Worm (Caenorhabditis elegans) whole organism, early embryonic: ENCODE results near the gene C54E4.4.

Experiments
- B0310.2 ChIP-seq: sonication (generic microtip); optimal IDR thresholded peaks from 2 replicates; lab custom pipeline; 2016; ENCODE audit warnings: mild to moderate bottlenecking, missing genetic modification characterization, missing compliant biosample characterization
- F13C5.2 ChIP-seq: sonication (generic microtip); optimal IDR thresholded peaks from 2 replicates; lab custom pipeline; 2017; ENCODE audit warnings: mild to moderate bottlenecking, missing genetic modification characterization, inconsistent platforms, missing compliant biosample characterization
- aly-1 ChIP-seq: sonication (generic microtip); optimal IDR thresholded peaks from 2 replicates; lab custom pipeline; 2016; ENCODE audit warnings: missing genetic modification characterization, missing compliant biosample characterization
- ama-1 ChIP-seq: fragments of 150-350 bp; optimal IDR thresholded peaks from 2 replicates; lab custom pipeline; 2014
- ceh-13 ChIP-seq: fragments of 200-800 bp; sonication (Bioruptor generic); optimal IDR thresholded peaks from 2 replicates; lab custom pipeline; 2018; ENCODE audit warnings: mild to moderate bottlenecking, missing genetic modification characterization, missing compliant biosample characterization
- ceh-36 ChIP-seq: sonication (generic microtip); optimal IDR thresholded peaks from 2 replicates; lab custom pipeline; 2016; ENCODE audit warnings: missing genetic modification characterization, inconsistent platforms, missing compliant biosample characterization
- ets-7 ChIP-seq: sonication (generic microtip); optimal IDR thresholded peaks from 2 replicates; lab custom pipeline; 2016; ENCODE audit warnings: missing genotype, missing genetic modification characterization, missing compliant biosample characterization
- flt-1 ChIP-seq: fragments of 200-800 bp; sonication (Bioruptor generic); IDR thresholded peaks from 2 replicates; pipeline ENCODE4 v1.3.6; 2022; ENCODE audit warnings: missing genetic modification characterization, missing compliant biosample characterization
- hmbx-1 ChIP-seq: sonication (generic microtip); optimal IDR thresholded peaks from 2 replicates; lab custom pipeline; 2016; ENCODE audit warnings: mild to moderate bottlenecking, missing genetic modification characterization, missing compliant biosample characterization
- hmg-4 ChIP-seq: fragments of 200-800 bp; sonication (Bioruptor generic); optimal IDR thresholded peaks from 2 replicates; lab custom pipeline; 2018; ENCODE audit warnings: mild to moderate bottlenecking, missing genetic modification characterization, missing compliant biosample characterization
- hnd-1 ChIP-seq: sonication (generic microtip); optimal IDR thresholded peaks from 2 replicates; lab custom pipeline; 2016; ENCODE audit warnings: missing genetic modification characterization, missing compliant biosample characterization
- pes-1 ChIP-seq: fragments of 200-800 bp; sonication (Bioruptor generic); IDR thresholded peaks from 2 replicates; pipeline ENCODE4 v1.3.6; 2022; ENCODE audit warnings: missing genetic modification reagents, missing genetic modification characterization, missing compliant biosample characterization
- scrt-1 ChIP-seq: fragments of 200-800 bp; sonication (Bioruptor generic); IDR thresholded peaks from 2 replicates; pipeline ENCODE4 v1.3.6; 2022; ENCODE audit warnings: missing genetic modification characterization, missing compliant biosample characterization
- sea-1 ChIP-seq: fragments of 200-800 bp; sonication (Bioruptor generic); conservative IDR thresholded peaks from 2 replicates; pipeline ENCODE4 v1.3.6; 2022; ENCODE audit warnings: missing genetic modification characterization, missing compliant biosample characterization
- tbx-11 ChIP-seq: fragments of 200-800 bp; sonication (Bioruptor generic); IDR thresholded peaks from 2 replicates; pipeline ENCODE4 v1.3.6; 2022; ENCODE audit warnings: missing genetic modification characterization, missing compliant biosample characterization
- tbx-37 ChIP-seq: fragments of 200-800 bp; sonication (Bioruptor generic); conservative IDR thresholded peaks from 2 replicates; pipeline ENCODE4 v1.3.6; 2022; ENCODE audit warnings: missing genetic modification reagents, missing genetic modification characterization, missing compliant biosample characterization
- tra-4 ChIP-seq: sonication (generic microtip); optimal IDR thresholded peaks from 2 replicates; lab custom pipeline; 2017; ENCODE audit warnings: missing genetic modification characterization, missing compliant biosample characterization

The C54E4.4 gene

DNA sequence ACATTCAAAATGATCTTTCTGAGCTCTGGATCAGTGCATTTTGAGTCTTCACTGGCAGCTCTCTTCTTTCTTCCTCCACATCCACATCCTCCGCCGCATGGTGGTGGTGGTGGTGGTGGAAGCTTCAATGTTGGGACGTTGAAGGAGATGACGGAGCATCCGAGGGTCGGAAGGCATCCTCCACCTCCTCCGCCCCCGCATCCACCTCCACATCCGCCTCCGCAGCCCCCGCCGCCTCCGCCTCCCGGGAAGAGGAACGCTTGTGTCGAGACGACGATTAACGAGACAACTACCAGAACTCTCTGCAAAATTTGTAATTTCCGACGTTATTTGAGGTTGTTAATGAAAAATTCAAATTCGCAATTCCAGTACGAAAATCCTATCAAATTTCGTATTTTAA is 41.0 kb downstream of the C54E4.4 start:
- TF ChIP-seq hnd-1 (no peak), hmg-4 (GFP tag; lab: Kevin White, UChicago) (no peak), hmbx-1 (tag; lab: Kevin White, UChicago) (no peak), ets-7 (no peak), F13C5.2 (tag; lab: Kevin White, UChicago) (no peak), pes-1 (GFP tag; lab: Robert Waterston, UW) (no peak), scrt-1 (GFP tag; lab: Robert Waterston, UW) (no peak)

DNA sequence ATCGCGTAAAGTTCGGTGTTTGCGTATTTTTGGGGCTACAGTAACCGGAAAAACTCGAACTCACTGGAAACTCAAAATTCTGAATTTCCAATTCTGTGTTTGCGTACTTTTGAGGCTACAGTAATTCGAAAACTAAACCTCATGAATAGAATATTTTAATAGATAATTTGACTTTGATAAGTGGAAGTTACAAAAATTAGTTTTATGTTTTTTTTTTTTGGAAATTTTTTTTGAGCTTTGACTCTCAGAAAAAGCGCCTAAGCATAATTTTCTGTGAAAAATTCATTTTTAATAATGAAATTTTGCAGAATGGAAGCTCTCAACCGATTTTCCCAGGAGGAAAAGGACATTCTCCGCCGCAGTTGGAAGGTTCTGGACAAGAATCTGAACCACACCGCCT is 45.9 kb downstream of the C54E4.4 start, which contains the start of gene glb-7:
glb-7 (plus strand) TSS at position 301 of the 400 bp plus-strand sequence.
- TF ChIP-seq pes-1 (GFP tag; lab: Robert Waterston, UW) (no peak), aly-1 (tag; lab: Kevin White, UChicago) (no peak), hmbx-1 (tag; lab: Kevin White, UChicago) (no peak), hnd-1 (no peak), tra-4 (no peak), flt-1 (GFP tag; lab: Robert Waterston, UW) (no peak), ceh-13 (GFP tag; lab: Kevin White, UChicago) (no peak), tbx-37 (GFP tag; lab: Robert Waterston, UW) (no peak), ama-1 (lab: Kevin White, UChicago) (no peak), hmg-4 (GFP tag; lab: Kevin White, UChicago) (no peak), B0310.2 (no peak), sea-1 (GFP tag; lab: Robert Waterston, UW) (no peak), tbx-11 (GFP tag; lab: Robert Waterston, UW) (no peak), scrt-1 (GFP tag; lab: Robert Waterston, UW) (no peak), ceh-36 (no peak), F13C5.2 (tag; lab: Kevin White, UChicago) (no peak)

DNA sequence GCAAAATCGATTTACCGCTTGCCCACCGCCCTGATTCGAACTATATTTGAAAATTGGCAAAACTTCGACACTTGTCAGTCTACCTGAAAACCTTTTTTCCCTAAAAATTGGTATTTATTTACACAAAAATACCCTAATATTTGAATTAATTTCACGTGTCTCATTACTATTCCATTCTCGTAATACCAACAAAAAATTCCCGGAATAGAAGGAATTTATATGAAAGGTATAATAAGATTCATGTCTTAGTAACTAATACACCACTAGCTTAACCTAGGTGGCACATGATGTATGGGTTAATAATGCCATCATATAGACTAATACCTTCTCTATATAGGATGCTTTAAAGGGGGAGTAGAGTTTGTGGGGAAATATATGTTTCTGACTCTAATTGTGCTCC is 51.1 kb downstream of the C54E4.4 start:
- no peak for TF ChIP-seq flt-1 (GFP tag; lab: Robert Waterston, UW)
- TF ChIP-seq hmbx-1 (tag; lab: Kevin White, UChicago), result no peak

DNA sequence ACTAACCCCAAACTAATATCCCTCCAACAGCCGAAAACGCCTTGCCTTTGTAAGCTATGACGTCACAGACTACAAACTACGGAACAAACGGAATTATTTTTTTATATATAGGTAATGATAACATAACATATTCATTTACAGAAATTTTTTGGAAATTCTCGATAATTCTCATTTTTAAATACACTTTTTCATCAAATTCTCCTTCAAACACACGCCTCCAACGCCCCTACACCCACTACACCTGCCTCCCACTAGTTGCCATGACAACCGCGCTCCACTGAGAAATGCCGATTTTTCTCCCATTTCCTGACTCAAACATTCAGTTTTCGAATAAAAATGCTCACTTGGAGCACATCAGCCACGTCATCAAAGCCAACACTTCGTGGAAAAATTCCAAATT is 54.1 kb downstream of the C54E4.4 start, which contains the start of gene xbx-4:
xbx-4 (plus strand) TSS at position 301 of the 400 bp plus-strand sequence.
- TF ChIP-seq flt-1 (GFP tag; lab: Robert Waterston, UW), result no peak
- no peak for TF ChIP-seq F13C5.2 (tag; lab: Kevin White, UChicago)
- TF ChIP-seq aly-1 (tag; lab: Kevin White, UChicago), result no peak
- no peak for TF ChIP-seq pes-1 (GFP tag; lab: Robert Waterston, UW)
- no peak for TF ChIP-seq sea-1 (GFP tag; lab: Robert Waterston, UW)
- no peak for TF ChIP-seq tbx-11 (GFP tag; lab: Robert Waterston, UW)
- TF ChIP-seq scrt-1 (GFP tag; lab: Robert Waterston, UW), result no peak
- no peak for TF ChIP-seq ceh-13 (GFP tag; lab: Kevin White, UChicago)
- TF ChIP-seq ceh-36, result no peak
- no peak for TF ChIP-seq tra-4
- TF ChIP-seq hnd-1, result no peak

DNA sequence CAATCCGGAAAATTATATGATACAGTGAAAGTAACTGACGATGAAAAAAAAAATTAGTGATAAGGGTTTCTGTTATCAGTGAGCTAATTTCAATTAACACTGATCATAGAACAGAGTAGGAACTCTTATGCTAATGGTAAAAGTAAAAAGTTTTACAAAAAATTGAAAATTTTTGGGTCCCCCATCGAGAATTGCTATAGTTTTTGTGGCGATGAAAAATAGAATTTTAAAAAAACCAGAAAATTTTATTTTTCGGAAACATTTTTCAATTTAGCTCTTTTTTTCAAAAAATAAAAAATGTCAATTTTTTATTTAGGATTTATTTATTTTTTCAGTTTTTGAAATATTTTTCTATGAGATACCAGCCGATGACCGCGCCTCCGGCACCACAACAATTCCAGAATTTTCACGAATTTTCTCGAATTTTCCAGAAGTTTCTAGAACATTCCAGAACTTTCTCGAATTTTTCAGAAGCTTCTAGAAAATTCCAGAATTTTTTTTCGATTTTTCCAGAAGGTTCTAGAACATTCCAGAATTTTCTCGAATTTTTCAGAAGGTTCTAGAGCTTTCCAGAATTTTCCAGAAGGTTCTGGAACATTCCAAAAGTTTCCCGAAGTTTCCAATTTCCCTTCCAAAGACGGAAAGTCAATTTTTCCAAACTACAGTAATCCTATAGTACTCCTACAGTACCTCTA is 54.9 kb downstream of the C54E4.4 start, which contains the start of gene C23H5.8:
C23H5.8 (minus strand) TSS at position 51 of the 695 bp plus-strand sequence.
- TF ChIP-seq F13C5.2 (tag; lab: Kevin White, UChicago) (no peak), ets-7 (no peak), tbx-11 (GFP tag; lab: Robert Waterston, UW) (no peak), flt-1 (GFP tag; lab: Robert Waterston, UW) (no peak), tra-4 (no peak), ceh-36 (no peak), ceh-13 (GFP tag; lab: Kevin White, UChicago) (no peak), B0310.2 (no peak), tbx-37 (GFP tag; lab: Robert Waterston, UW) (no peak), sea-1 (GFP tag; lab: Robert Waterston, UW) (no peak), aly-1 (tag; lab: Kevin White, UChicago) (no peak)

DNA sequence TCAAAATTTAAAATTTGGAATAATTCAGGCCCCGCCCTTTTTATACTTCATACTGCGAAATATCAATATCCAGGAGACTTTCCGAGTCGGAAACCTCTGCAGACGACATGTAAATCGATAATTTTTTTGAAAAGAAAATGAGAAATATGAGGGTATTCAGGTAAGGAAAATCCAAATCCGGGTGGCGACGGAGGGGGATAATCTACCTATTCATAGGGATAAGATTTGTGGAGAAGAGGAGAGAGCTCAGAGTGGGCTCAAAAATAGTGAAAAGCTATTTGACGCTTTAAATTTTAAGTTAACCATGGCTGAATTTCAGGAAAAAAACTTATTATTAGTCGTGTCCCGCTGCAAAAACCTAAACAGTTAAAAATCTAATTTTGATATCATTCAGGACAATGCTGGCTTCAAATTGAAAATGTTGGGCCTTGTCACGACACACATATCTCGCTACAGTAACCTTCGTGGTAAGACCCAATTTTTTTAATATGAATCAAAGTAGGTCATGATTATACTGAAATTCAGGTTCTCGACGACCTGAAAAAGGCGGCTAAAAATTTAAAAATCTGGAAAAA is 57.0 kb downstream of the C54E4.4 start, which contains the start of gene che-6:
che-6 (minus strand) TSS at position 109 of the 575 bp plus-strand sequence.
- TF ChIP-seq ceh-13 (GFP tag; lab: Kevin White, UChicago), result no peak
